Comparison of ENCODE assay signal across 2 fruit fly cellular contexts in genomic region chr4:1175156-1175555, dm6.
TF ChIP-seq lines count a peak whose summit lies in the region.

No protein-coding gene starts in this region.

- no peak for TF ChIP-seq CTCF in whole organism, embryonic (GFP tag; optimal IDR thresholded peaks at IDR 0.05; lab: Kevin White, UChicago)

TF ChIP-seq in whole organism, adult, 20 proteins besides CTCF, POLR2A, EP300 and RAD21:
- TF ChIP-seq kay (GFP tag; lab: Kevin White, UChicago; ENCODE audit: borderline replicate concordance) = peak; percentile 74
- TF ChIP-seq Clk (GFP tag; optimal IDR thresholded peaks at IDR 0.05; lab: Kevin White, UChicago) = no peak
TF ChIP-seq in whole organism, adult: peak in this region for 1.

TF ChIP-seq in whole organism, embryonic, 481 proteins besides CTCF, POLR2A, EP300 and RAD21:
- TF ChIP-seq sens (GFP tag; lab: Kevin White, UChicago) = peak; percentile 57
- TF ChIP-seq Ada2b (GFP tag; IDR thresholded peaks at IDR 0.05; lab: Robert Waterston, UW) = no peak

Comparison
In these comparisons a context has a peak if more than half of its experiments do, and no peak if none do; other contexts are left out.
1. Of the 1 proteins assayed by ChIP-seq in both whole organism, embryonic and whole organism, adult: peak only in whole organism, embryonic: none; only in whole organism, adult: kay; in both: none; in neither: 0.